Fruit fly (Drosophila melanogaster) Kc167 (cell line): ENCODE data around the gene CG32369.

ENCODE experiments used
- Myc ChIP-seq: fragments of >200 bp; optimal IDR thresholded peaks from 2 replicates; lab custom pipeline; 2017; ENCODE audit warnings: missing external identifiers
- Sin3A ChIP-seq: fragments of >200 bp; optimal IDR thresholded peaks from 2 replicates; lab custom pipeline; 2018; ENCODE audit warnings: missing external identifiers
- h ChIP-seq: fragments of >200 bp; optimal IDR thresholded peaks from 3 replicates; lab custom pipeline; 2018; ENCODE audit warnings: missing external identifiers
- insv ChIP-seq: fragments of >200 bp; optimal IDR thresholded peaks from 3 replicates; lab custom pipeline; 2018; ENCODE audit warnings: missing external identifiers
- psq ChIP-seq: fragments of >200 bp; optimal IDR thresholded peaks from 2 replicates; lab custom pipeline; 2017; ENCODE audit warnings: missing external identifiers
- ttk ChIP-seq: sonication (Bioruptor generic); optimal IDR thresholded peaks from 2 replicates; lab custom pipeline; 2017; ENCODE audit warnings: missing external identifiers

CG32369 gene

DNA sequence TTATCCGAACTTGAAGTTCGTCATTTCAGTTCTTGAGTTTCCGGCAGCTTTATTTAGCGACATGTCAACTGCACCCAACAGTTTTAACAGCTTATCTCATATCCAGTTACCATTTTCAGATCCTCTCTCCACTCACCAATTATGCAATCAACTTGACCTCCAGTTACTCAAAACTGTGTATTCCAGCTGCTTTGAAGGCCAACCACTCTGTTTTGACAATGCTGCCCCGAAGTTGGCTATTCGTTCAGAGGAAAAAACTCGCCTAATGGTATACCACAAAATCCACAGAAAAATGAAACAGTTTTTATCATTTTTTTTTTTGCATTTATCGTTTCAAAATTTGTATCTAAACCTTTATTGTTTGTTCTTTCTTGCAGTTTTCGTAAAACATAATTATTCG is 2.0 kb upstream of the CG32369 start:
- TF ChIP-seq Myc (lab: Kevin White, UChicago) (no peak), Sin3A (no peak), h (lab: Kevin White, UChicago) (no peak), ttk (no peak), insv (lab: Kevin White, UChicago) (no peak), psq (lab: Kevin White, UChicago) (no peak)

DNA sequence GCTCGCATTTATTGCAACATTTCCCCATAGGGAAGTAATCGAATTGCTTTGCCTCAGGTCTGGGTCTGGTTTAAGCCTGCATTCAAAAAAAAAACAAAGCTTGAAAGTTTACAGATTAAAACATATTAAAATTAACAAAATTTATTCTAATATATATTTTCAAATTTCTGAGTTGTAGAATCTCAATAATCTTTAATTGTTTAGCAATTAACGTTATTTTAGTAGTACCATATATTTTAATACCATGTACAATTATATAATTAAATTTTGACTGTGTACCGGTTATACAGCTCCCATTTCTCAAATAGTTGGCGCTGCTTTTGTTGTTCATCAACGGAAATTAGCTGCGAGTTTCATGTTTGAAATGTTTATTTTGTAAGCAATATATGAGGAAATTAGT is 1.3 kb upstream of the CG32369 start:
- TF ChIP-seq insv (lab: Kevin White, UChicago) (no peak), ttk (no peak), psq (lab: Kevin White, UChicago) (no peak), h (lab: Kevin White, UChicago) (no peak), Myc (lab: Kevin White, UChicago) (no peak), Sin3A (no peak)

DNA sequence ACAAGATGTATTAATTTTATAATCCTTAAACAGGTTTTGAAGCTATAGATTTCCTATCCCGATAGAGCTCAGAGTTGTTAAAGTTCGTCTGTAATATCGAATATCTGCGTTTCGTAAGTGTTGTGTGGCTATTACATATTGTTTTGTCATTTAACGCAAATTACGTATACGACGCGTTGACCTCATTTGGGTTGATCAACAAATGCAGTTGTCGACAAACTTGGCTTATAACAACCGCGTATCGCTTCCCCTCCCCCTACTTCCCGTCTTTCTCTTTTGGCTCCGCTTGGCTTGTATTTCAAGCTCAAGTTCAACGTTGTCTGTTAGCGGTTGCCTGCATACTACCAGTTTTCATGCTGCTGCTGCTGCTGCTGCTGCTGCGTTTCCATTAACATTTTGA is 801 bp upstream of the CG32369 start:
- no peak for TF ChIP-seq insv (lab: Kevin White, UChicago)
- TF ChIP-seq Myc (lab: Kevin White, UChicago): no peak
- TF ChIP-seq ttk: no peak
- TF ChIP-seq Sin3A: no peak
- TF ChIP-seq psq (lab: Kevin White, UChicago): no peak
- TF ChIP-seq h (lab: Kevin White, UChicago): no peak

DNA sequence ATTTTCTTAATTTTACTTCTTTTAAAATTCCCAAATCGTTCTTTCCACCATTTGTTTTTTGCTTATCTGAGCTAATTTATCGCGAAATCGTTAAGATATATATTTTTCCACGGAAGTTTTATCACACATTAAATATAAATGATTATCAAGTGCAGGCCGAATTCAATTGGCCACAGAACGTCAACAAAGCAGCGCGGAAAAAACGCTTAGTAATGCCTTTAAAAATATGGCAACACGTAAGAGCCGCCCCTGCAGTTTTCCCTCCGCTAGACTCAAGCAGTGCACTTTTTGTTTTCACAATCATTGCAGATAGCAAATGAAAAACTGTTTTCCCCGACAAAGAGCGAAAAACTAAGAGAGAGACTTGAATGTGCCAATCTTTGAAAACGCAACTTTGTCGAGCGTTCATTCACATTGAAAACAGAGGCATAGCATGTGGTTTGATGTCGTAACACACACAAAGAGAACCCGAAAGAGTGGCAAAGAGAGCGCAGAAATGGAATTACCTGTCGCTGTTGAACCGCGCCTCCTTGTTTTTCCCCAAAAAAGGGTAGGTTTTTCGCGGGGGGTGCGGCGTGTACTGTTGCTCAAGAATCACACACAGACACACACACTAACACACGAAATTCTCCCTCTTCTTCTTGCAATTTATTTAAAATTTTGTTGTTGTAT is 998 bp downstream of the CG32369 start:
- TF ChIP-seq Sin3A (no peak), ttk (no peak), h (lab: Kevin White, UChicago) (no peak), insv (lab: Kevin White, UChicago) (no peak), Myc (lab: Kevin White, UChicago) (no peak), psq (lab: Kevin White, UChicago) (no peak)

DNA sequence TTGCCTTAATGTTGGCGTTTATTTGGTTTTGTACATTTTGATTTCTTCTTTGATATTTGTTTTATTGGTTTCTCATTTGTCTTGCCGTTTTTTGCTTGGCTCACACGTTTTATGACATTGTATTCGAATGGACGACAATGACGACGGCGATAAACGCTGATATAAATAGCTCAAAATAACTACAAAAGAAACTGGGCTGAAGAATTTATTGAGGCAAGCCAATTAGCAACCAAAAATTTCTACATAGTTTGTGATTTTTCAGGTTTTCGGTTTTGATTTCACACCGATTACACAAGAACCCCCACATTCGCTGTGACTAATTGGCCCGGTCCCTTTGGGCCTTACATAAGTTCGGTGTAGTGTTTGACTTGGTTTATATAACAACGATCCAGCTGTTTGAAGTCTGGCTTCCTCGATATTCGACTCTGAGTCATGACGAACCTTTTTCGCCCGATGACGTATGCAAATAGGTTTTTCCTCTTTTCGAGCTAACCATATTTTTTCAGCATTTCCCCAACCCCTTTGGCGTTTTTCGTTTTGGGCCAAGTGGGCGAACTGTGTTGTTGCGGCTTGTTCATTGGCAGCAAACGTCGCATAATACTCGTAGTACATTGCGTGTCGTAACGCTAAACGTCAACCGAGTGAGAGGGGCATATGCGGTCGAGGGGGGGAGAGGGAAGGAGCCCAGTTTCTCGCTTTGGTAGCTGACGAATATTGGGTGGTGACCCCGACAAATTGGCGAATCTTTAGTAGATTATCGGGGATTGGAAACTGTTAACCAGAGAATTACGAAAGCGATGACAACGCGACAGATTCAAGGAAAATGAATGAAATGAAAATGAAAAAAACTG is 1.8 kb downstream of the CG32369 start:
- no peak for TF ChIP-seq insv (lab: Kevin White, UChicago)
- no peak for TF ChIP-seq h (lab: Kevin White, UChicago)
- TF ChIP-seq ttk: no peak
- TF ChIP-seq Sin3A: no peak
- no peak for TF ChIP-seq Myc (lab: Kevin White, UChicago)
- TF ChIP-seq psq (lab: Kevin White, UChicago): no peak

DNA sequence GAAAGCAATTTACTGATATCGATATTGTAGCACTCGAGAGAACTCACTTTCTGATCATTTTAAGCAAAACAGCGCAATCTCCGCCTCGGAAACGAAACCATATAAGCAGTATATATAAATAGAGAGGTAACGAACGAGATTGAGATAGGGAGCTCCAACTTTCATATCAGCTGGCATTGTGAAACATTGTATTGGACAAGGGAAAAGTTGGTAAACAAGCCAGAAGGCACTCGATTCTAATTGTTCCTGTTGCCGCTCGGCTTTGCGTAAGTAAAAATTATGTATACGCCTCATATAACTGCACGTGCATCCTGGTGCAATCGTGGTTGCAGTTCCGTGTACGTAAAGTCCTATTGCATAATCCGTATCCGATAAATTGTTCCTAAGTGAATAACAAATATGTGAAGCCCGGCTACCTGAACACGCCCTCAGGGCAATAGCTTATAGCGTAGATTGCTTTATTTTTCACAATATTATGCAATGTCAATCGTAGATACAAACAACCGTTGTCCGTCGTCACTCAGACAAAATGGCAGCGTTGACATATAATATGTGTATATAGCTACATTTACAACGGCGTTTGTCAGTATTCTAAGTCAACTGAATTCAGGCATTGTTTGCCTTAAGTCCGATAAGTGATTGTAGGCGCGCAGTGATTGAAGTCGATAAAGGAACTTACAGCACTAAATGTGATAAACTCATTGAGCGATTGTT is 3.0 kb downstream of the CG32369 start:
- no peak for TF ChIP-seq Myc (lab: Kevin White, UChicago)
- no peak for TF ChIP-seq Sin3A
- no peak for TF ChIP-seq psq (lab: Kevin White, UChicago)
- TF ChIP-seq ttk: no peak
- TF ChIP-seq h (lab: Kevin White, UChicago): no peak
- no peak for TF ChIP-seq insv (lab: Kevin White, UChicago)

DNA sequence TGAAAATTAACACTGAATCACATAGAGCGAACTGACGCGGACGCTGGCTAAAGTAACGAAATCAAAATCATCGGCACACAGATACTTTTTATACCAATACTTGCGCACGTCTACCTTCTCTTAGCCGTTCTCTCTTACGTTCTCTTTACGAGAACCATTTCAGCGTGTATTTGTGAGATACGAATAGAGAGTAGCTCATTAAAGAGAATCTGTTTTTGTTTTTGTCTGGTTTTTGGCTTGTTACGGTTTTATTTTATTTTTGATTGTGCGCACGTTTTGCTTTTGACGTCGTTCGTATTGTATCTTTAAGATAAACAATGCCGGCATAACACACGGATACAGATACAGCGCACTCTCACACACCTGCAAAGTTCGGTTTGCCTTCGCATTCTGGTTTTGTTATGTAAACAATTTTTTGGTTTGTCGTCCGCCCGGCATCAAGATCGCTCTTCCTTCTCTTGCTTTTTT is 4.3 kb downstream of the CG32369 start:
- TF ChIP-seq Myc (lab: Kevin White, UChicago) (no peak), psq (lab: Kevin White, UChicago) (no peak), h (lab: Kevin White, UChicago) (no peak), Sin3A (no peak), insv (lab: Kevin White, UChicago) (no peak), ttk (no peak)

DNA sequence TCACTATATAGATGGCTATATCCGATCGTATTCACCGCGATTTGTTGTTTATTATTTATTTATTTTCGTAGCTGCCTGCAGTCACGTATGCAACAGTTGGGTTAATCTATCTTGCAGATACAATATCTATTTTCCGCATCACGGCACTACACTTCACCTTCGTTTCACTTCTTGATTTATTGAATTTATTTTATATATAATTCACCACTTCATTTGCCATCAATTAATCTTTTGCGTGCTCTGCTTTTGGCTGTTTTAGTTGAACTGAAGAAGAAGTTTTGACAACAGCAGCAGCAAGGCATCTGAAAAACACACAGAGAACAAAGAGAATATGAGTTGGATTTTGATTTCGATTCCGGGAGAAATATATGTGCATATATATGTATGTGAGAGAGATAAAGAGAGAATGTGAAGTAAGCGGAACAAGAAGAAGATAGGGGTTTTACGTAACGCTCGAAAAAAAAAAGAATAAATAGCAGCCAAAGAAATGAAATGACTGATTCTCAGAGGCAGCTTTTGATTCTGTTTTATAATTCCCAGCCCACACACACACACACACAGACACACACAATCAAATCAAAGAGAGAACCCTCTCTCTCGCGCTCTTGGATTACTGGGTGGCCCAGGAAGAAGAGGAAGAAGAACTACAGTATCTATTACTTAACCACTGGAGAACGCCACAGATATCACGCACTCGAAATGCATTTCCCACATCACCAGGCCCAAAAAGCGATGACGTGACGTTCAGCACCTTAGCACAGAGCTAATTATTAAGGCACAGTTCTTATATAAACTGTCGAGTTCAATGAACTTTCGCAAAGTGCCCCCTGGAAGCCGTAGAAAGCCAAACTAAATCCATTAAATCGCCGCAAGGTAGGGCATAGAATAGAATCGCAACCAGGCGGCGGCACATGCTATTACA is 5.0 kb downstream of the CG32369 start:
- TF ChIP-seq Myc (lab: Kevin White, UChicago) (no peak), Sin3A (no peak), psq (lab: Kevin White, UChicago) (no peak), ttk (no peak), insv (lab: Kevin White, UChicago) (no peak), h (lab: Kevin White, UChicago) (no peak)

DNA sequence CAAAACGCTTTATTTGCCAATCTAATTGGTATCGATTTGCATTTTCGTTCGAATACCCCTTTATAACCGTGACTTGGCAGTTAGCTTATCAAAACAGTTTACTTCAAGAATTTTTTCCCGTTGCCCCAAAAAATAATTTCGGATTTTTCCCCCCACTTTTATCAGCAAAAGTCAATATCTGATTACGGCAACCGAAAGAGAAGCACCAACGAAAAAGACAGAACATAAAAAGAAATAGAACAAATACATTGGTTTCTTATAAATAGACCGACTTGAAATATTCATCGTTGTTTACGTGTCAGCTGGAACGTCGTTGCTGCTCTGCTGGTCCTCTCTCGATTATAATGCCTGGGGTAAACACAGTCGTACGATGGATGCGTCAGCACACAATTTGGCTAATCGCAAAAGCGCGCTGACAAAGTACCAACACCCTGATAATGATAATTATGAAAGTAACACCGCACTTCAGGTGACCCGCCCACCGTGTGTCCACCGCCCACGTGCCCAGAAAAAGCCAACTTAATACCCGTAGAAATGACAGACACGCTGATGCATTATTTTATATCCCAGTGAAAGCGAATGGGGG is 8.2 kb downstream of the CG32369 start:
- TF ChIP-seq Sin3A (no peak), insv (lab: Kevin White, UChicago) (no peak), Myc (lab: Kevin White, UChicago) (no peak), h (lab: Kevin White, UChicago) (no peak), psq (lab: Kevin White, UChicago) (no peak), ttk (no peak)

DNA sequence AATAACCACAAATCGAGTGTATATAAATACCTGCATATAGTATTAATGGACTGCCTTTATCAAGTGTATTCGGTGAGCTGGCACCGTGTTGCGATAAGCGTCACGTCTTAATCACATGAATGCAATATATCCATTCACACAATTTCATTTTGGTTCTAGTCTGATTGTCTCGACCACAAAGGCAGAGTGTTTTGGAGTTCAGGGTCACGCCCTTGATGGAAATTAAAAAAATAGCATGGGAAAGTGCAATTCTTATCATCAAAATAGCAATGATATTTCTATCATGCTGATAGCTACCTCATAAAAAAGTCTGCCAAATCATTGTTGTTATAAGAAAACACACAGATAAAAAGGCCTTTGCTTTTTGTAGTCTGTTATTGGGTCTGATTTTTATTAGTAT is 16.9 kb downstream of the CG32369 start:
- TF ChIP-seq h (lab: Kevin White, UChicago): no peak
- no peak for TF ChIP-seq psq (lab: Kevin White, UChicago)
- TF ChIP-seq Sin3A: no peak
- TF ChIP-seq Myc (lab: Kevin White, UChicago): no peak
- no peak for TF ChIP-seq ttk
- no peak for TF ChIP-seq insv (lab: Kevin White, UChicago)
